Fruit fly (Drosophila melanogaster) whole organism, embryonic: ENCODE data around the gene mRpL39.

ENCODE experiments used
- Bgb ChIP-seq: fragments of 200-800 bp; sonication (Bioruptor generic); IDR thresholded peaks from 2 replicates; pipeline ENCODE4 v1.3.6; 2022; ENCODE audit warnings: missing biosample characterization, missing genetic modification characterization; ENCODE audit not compliant: partially characterized antibody
- CG4328 ChIP-seq: fragments of 200-800 bp; sonication (Bioruptor generic); optimal IDR thresholded peaks from 3 replicates; lab custom pipeline; 2017; ENCODE audit warnings: missing biosample characterization, missing genetic modification reagents, missing genetic modification characterization
- CG8281 ChIP-seq: fragments of 200-800 bp; sonication (Bioruptor generic); optimal IDR thresholded peaks from 2 replicates; lab custom pipeline; 2018; ENCODE audit warnings: missing biosample characterization, mild to moderate bottlenecking, missing genetic modification characterization, moderate library complexity
- CG9609 ChIP-seq: fragments of 200-800 bp; sonication (Bioruptor generic); optimal IDR thresholded peaks from 3 replicates; lab custom pipeline; 2016; ENCODE audit warnings: missing biosample characterization, missing genetic modification characterization
- CG9797 ChIP-seq: fragments of 200-800 bp; sonication (Bioruptor generic); optimal IDR thresholded peaks from 3 replicates; lab custom pipeline; 2018; ENCODE audit warnings: missing biosample characterization, mild to moderate bottlenecking, missing genetic modification characterization
- hkb ChIP-seq, 2 experiments: fragments of 200-800 bp in 1 of 2; fragments of >200 bp in 1 of 2; sonication (Bioruptor generic) in 1 of 2; IDR thresholded peaks in 1 of 2; optimal IDR thresholded peaks in 1 of 2; 2 replicates each; pipeline versions ENCODE4 v1.3.6 to Lab custom; 2017 to 2022; ENCODE audit warnings: missing biosample characterization in 1 of 2, missing genetic modification characterization in 1 of 2
- maf-S ChIP-seq: fragments of 200-800 bp; sonication (Bioruptor generic); optimal IDR thresholded peaks from 2 replicates; lab custom pipeline; 2016; ENCODE audit warnings: missing biosample characterization, missing genetic modification characterization
- pan ChIP-seq, 4 experiments: fragments of >200 bp in 3 of 4; fragments of 200-800 bp in 1 of 4; sonication (Bioruptor generic) in 1 of 4; optimal IDR thresholded peaks in 3 of 4; IDR thresholded peaks in 1 of 4; 2 replicates each; pipeline versions ENCODE4 v1.3.6 to Lab custom; 2017 to 2022; ENCODE audit warnings: missing biosample characterization in 2 of 4, missing genetic modification characterization in 2 of 4, mixed read lengths in 1 of 4
- sna ChIP-seq: fragments of 200-800 bp; sonication (Bioruptor generic); IDR thresholded peaks from 2 replicates; pipeline ENCODE4 v1.3.6; 2022; ENCODE audit warnings: missing biosample characterization, missing genetic modification characterization; ENCODE audit not compliant: partially characterized antibody

dm6 chr3L:15010601-15011000 lies 11.1 kb upstream of the mRpL39 start:
- TF ChIP-seq Bgb (GFP tag; lab: Robert Waterston, UW) = no peak
- no peak for TF ChIP-seq CG9797 (GFP tag; lab: Kevin White, UChicago)
- TF ChIP-seq CG9609 (GFP tag; lab: Kevin White, UChicago) = no peak
- TF ChIP-seq CG8281 (tag; lab: Kevin White, UChicago) = no peak
- TF ChIP-seq maf-S (GFP tag; lab: Kevin White, UChicago) = no peak
- no peak for TF ChIP-seq pan (optimal IDR thresholded peaks at IDR 0.05; lab: Kevin White, UChicago)
- TF ChIP-seq pan (GFP tag; optimal IDR thresholded peaks at IDR 0.05 in 1 of 2, IDR thresholded peaks at IDR 0.05 in 1 of 2) = no peak
- no peak for TF ChIP-seq CG4328 (GFP tag; lab: Kevin White, UChicago)
- TF ChIP-seq hkb (optimal IDR thresholded peaks at IDR 0.05; lab: Kevin White, UChicago) = no peak
- TF ChIP-seq hkb (GFP tag; IDR thresholded peaks at IDR 0.05; lab: Robert Waterston, UW) = no peak
- no peak for TF ChIP-seq sna (GFP tag; lab: Robert Waterston, UW)
